Worm (Caenorhabditis elegans) whole organism, mixed stage, embryonic: Measurements from ENCODE around the gene sam-10.

ENCODE experiments used
- M03D4.4 ChIP-seq: sonication (generic microtip); optimal IDR thresholded peaks from 2 replicates; lab custom pipeline; 2017; ENCODE audit warnings: mild to moderate bottlenecking, missing genetic modification characterization, missing compliant biosample characterization
- bed-3 ChIP-seq: fragments of 200-800 bp; sonication (Bioruptor generic); optimal IDR thresholded peaks from 3 replicates; lab custom pipeline; 2018; ENCODE audit warnings: mild to moderate bottlenecking, missing genetic modification characterization, moderate library complexity, missing compliant biosample characterization
- blmp-1 ChIP-seq: fragments of 150-350 bp; optimal IDR thresholded peaks from 2 replicates; lab custom pipeline; 2014; ENCODE audit warnings: missing biosample characterization, missing genetic modification characterization
- ceh-39 ChIP-seq: fragments of 150-350 bp; optimal IDR thresholded peaks from 2 replicates; lab custom pipeline; 2014; ENCODE audit warnings: missing biosample characterization, missing genetic modification characterization
- ceh-43 ChIP-seq: fragments of 200-800 bp; sonication (Bioruptor generic); optimal IDR thresholded peaks from 2 replicates; lab custom pipeline; 2018; ENCODE audit warnings: mild to moderate bottlenecking, missing genetic modification characterization, moderate library complexity, missing compliant biosample characterization
- ceh-83 ChIP-seq: fragments of 200-800 bp; sonication (Bioruptor generic); optimal IDR thresholded peaks from 2 replicates; lab custom pipeline; 2018; ENCODE audit warnings: mild to moderate bottlenecking, missing genetic modification characterization, missing compliant biosample characterization
- ces-1 ChIP-seq: fragments of 150-350 bp; optimal IDR thresholded peaks from 2 replicates; lab custom pipeline; 2014; ENCODE audit warnings: missing biosample characterization, missing genetic modification reagents, missing genetic modification characterization
- cnd-1 ChIP-seq: fragments of 200-800 bp; sonication (Bioruptor generic); optimal IDR thresholded peaks from 2 replicates; lab custom pipeline; 2018; ENCODE audit warnings: mild to moderate bottlenecking, missing genetic modification characterization, missing compliant biosample characterization
- drap-1 ChIP-seq: fragments of 200-800 bp; sonication (Bioruptor generic); optimal IDR thresholded peaks from 3 replicates; lab custom pipeline; 2018; ENCODE audit warnings: mild to moderate bottlenecking, missing genetic modification characterization, missing compliant biosample characterization
- elt-1 ChIP-seq: sonication (generic microtip); optimal IDR thresholded peaks from 2 replicates; lab custom pipeline; 2017; ENCODE audit warnings: missing genetic modification characterization, mild to moderate bottlenecking, missing compliant biosample characterization, antibody characterized with exemption, moderate library complexity, borderline replicate concordance; ENCODE audit not compliant: insufficient read depth
- elt-3 ChIP-seq: fragments of 150-350 bp; optimal IDR thresholded peaks from 2 replicates; lab custom pipeline; 2014; ENCODE audit warnings: missing biosample characterization, missing genetic modification characterization
- flh-1 ChIP-seq: fragments of 200-800 bp; sonication (Bioruptor generic); optimal IDR thresholded peaks from 2 replicates; lab custom pipeline; 2018; ENCODE audit warnings: mild to moderate bottlenecking, missing genetic modification characterization, moderate library complexity, missing compliant biosample characterization
- ham-2 ChIP-seq: fragments of 200-800 bp; sonication (Bioruptor generic); optimal IDR thresholded peaks from 2 replicates; lab custom pipeline; 2018; ENCODE audit warnings: mild to moderate bottlenecking, missing genetic modification characterization, missing compliant biosample characterization
- hlh-1 ChIP-seq: fragments of 150-350 bp; optimal IDR thresholded peaks from 2 replicates; lab custom pipeline; 2014; ENCODE audit warnings: missing biosample characterization, missing genetic modification reagents, missing genetic modification characterization
- lin-13 ChIP-seq: fragments of 150-350 bp; optimal IDR thresholded peaks from 2 replicates; lab custom pipeline; 2014; ENCODE audit warnings: missing biosample characterization, missing genetic modification characterization
- lin-32 ChIP-seq: fragments of 200-800 bp; sonication (Bioruptor generic); optimal IDR thresholded peaks from 2 replicates; lab custom pipeline; 2018; ENCODE audit warnings: mild to moderate bottlenecking, missing genetic modification characterization, missing compliant biosample characterization
- lsy-2 ChIP-seq: fragments of 150-350 bp; optimal IDR thresholded peaks from 2 replicates; lab custom pipeline; 2014; ENCODE audit warnings: missing biosample characterization, missing genetic modification characterization
- mab-5 ChIP-seq: fragments of 150-350 bp; optimal IDR thresholded peaks from 2 replicates; lab custom pipeline; 2014; ENCODE audit warnings: missing biosample characterization, missing genetic modification characterization
- mep-1 ChIP-seq: fragments of 150-350 bp; optimal IDR thresholded peaks from 2 replicates; lab custom pipeline; 2017; ENCODE audit warnings: missing biosample characterization, missing genetic modification reagents, missing genetic modification characterization, inconsistent platforms
- nhr-2 ChIP-seq: fragments of 150-350 bp; optimal IDR thresholded peaks from 2 replicates; lab custom pipeline; 2014; ENCODE audit warnings: missing biosample characterization, missing genetic modification characterization
- nhr-28 ChIP-seq: fragments of 150-350 bp; optimal IDR thresholded peaks from 2 replicates; lab custom pipeline; 2014; ENCODE audit warnings: missing biosample characterization, missing genetic modification characterization
- nhr-76 ChIP-seq: sonication (generic microtip); optimal IDR thresholded peaks from 2 replicates; lab custom pipeline; 2017; ENCODE audit warnings: missing biosample characterization, missing genetic modification characterization
- sem-2 ChIP-seq: fragments of 200-800 bp; sonication (Bioruptor generic); optimal IDR thresholded peaks from 2 replicates; lab custom pipeline; 2018; ENCODE audit warnings: mild to moderate bottlenecking, missing genetic modification characterization, missing compliant biosample characterization
- snpc-4 ChIP-seq: fragments of 150-350 bp; optimal IDR thresholded peaks from 2 replicates; lab custom pipeline; 2014; ENCODE audit warnings: missing biosample characterization, missing genetic modification characterization
- sptf-1 ChIP-seq: sonication (generic microtip); optimal IDR thresholded peaks from 2 replicates; lab custom pipeline; 2017; ENCODE audit warnings: mild to moderate bottlenecking, missing genetic modification characterization, moderate library complexity, missing compliant biosample characterization
- tbx-8 ChIP-seq: fragments of 200-800 bp; sonication (Bioruptor generic); optimal IDR thresholded peaks from 2 replicates; lab custom pipeline; 2018; ENCODE audit warnings: mild to moderate bottlenecking, missing genetic modification characterization, moderate library complexity, missing compliant biosample characterization
- unc-120 ChIP-seq: sonication (generic microtip); optimal IDR thresholded peaks from 2 replicates; lab custom pipeline; 2017; ENCODE audit warnings: missing genetic modification characterization, missing compliant biosample characterization; ENCODE audit not compliant: poor library complexity, severe bottlenecking
- unc-62 ChIP-seq: fragments of 150-350 bp; optimal IDR thresholded peaks from 2 replicates; lab custom pipeline; 2014; ENCODE audit warnings: missing biosample characterization, missing genetic modification reagents, missing genetic modification characterization
- zip-8 ChIP-seq: fragments of 150-350 bp; optimal IDR thresholded peaks from 2 replicates; lab custom pipeline; 2014; ENCODE audit warnings: missing biosample characterization, missing genetic modification characterization
- ztf-11 ChIP-seq: fragments of 150-350 bp; optimal IDR thresholded peaks from 2 replicates; lab custom pipeline; 2014; ENCODE audit warnings: missing biosample characterization, missing genetic modification characterization

sam-10 gene

DNA sequence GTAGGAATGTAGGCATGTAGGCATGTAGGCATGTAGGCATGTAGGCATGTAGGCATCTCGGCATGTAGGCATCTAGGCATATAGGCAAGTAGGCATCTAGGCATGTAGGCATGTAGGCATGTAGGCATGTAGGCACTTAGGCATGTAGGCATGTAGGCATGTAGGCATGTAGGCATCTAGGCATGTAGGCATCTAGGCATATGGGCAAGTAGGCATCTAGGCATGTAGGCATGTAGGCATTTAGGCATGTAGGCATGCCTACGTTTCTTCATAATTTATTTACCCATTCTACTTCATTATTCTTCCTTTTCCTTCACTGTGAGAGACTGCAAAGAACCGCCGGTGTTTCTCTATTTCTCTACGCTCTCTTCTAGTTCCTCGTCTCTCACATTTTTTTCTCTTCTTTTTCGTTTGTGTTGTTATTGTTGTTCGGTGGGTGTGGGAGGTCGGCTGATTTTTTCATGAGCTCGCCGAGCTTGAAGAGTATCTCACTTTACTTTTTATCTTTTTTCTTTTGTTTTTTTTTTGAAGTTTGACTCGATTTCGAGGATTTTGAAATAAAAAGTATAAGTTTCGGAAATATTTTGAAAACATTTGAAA lies 25.9 kb downstream of the sam-10 start:
- TF ChIP-seq sem-2 (GFP tag; lab: Kevin White, UChicago) (no peak), cnd-1 (no peak), lsy-2 (tag; lab: Kevin White, UChicago) (no peak), mab-5 (tag; lab: Kevin White, UChicago) (no peak), elt-1 (tag; lab: Kevin White, UChicago) (no peak), ham-2 (GFP tag; lab: Kevin White, UChicago) (no peak), ceh-83 (no peak), lin-32 (GFP tag; lab: Kevin White, UChicago) (no peak), elt-3 (tag; lab: Kevin White, UChicago) (no peak), lin-13 (no peak), nhr-76 (tag; lab: Kevin White, UChicago) (no peak), unc-62 (no peak), sptf-1 (tag; lab: Kevin White, UChicago) (no peak), ztf-11 (no peak)

DNA sequence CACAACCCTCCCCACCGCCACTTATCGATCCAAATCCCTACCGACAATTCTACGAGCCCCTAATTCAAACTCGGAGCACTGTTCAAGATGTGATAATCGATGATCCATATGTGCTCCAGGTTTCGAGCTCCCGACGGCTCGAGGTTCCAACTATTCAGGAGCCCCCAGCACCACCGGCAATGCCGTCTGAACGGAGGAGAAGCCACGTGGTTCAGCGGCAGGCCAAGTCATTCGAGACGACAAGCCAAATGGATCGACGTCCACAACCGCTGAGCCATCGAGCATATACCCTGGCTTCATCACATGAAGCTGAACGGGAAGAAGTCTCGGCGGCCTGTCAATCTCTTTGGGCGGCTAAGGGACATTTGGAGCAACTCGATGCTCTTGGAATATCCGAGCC lies 29.7 kb downstream of the sam-10 start:
- no peak for TF ChIP-seq nhr-2 (tag; lab: Kevin White, UChicago)
- TF ChIP-seq flh-1 (GFP tag; lab: Kevin White, UChicago), result no peak
- TF ChIP-seq mab-5 (tag; lab: Kevin White, UChicago), result no peak
- TF ChIP-seq elt-3 (tag; lab: Kevin White, UChicago), result no peak
- TF ChIP-seq ceh-83, result no peak
- TF ChIP-seq ceh-43 (GFP tag; lab: Kevin White, UChicago), result no peak

- TF ChIP-seq nhr-76 (tag; lab: Kevin White, UChicago) (no peak), zip-8 (tag; lab: Kevin White, UChicago) (no peak), lin-32 (GFP tag; lab: Kevin White, UChicago) (no peak), nhr-2 (tag; lab: Kevin White, UChicago) (no peak), tbx-8 (GFP tag; lab: Kevin White, UChicago) (no peak), ztf-11 (no peak), blmp-1 (tag; lab: Kevin White, UChicago) (no peak), ceh-39 (tag; lab: Kevin White, UChicago) (no peak), M03D4.4 (no peak), mab-5 (tag; lab: Kevin White, UChicago) (no peak), drap-1 (GFP tag; lab: Kevin White, UChicago) (no peak), lin-13 (no peak), lsy-2 (tag; lab: Kevin White, UChicago) (no peak), hlh-1 (no peak), elt-3 (tag; lab: Kevin White, UChicago) (no peak), snpc-4 (tag; lab: Kevin White, UChicago) (no peak), mep-1 (tag; lab: Kevin White, UChicago) (no peak), flh-1 (GFP tag; lab: Kevin White, UChicago) (no peak), ces-1 (GFP tag; lab: Kevin White, UChicago) (no peak)
Measured at ce11 chrII:13299166-13299805, 31.0 kb downstream of the sam-10 start.

DNA sequence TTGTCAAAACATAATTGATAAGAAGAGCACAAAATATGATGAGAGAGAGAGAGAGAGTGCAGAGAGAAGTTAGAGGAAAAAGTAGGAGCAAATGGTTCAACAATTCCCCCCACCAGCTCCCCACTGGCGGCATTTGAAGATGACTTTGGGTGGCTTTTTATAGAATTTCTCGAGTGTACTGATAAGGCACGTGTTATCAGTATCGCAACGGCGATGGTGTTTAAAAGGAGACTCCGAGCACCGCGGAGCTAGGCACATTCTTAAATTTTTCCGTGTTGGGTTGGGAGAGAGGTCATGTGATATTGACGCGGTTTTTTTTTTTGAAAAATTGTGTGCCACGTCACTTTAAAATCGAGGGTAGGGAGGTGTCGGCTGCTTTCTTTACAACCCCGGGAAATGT lies 31.8 kb downstream of the sam-10 start:
- TF ChIP-seq nhr-28 (no peak), elt-1 (tag; lab: Kevin White, UChicago) (no peak), ham-2 (GFP tag; lab: Kevin White, UChicago) (no peak), sptf-1 (tag; lab: Kevin White, UChicago) (no peak), mab-5 (tag; lab: Kevin White, UChicago) (no peak), sem-2 (GFP tag; lab: Kevin White, UChicago) (no peak), mep-1 (tag; lab: Kevin White, UChicago) (no peak), lsy-2 (tag; lab: Kevin White, UChicago) (no peak), snpc-4 (tag; lab: Kevin White, UChicago) (no peak), unc-120 (tag; lab: Kevin White, UChicago) (no peak), bed-3 (GFP tag; lab: Kevin White, UChicago) (no peak), elt-3 (tag; lab: Kevin White, UChicago) (no peak), hlh-1 (no peak), lin-13 (no peak)
